Worm (Caenorhabditis elegans): ENCODE results near the gene C47E12.10.

ce11 chrIV:9969081-9969480 lies 3.5 kb upstream of the C47E12.10 start, which contains the start of the genes kin-5 and C47E12.11:
- no peak for TF ChIP-seq W03F9.2 (tag; optimal IDR thresholded peaks at IDR 0.05)
- TF ChIP-seq him-1 (tag; optimal IDR thresholded peaks at IDR 0.05) = no peak
- TF ChIP-seq dao-5 (tag; optimal IDR thresholded peaks at IDR 0.05) = no peak

Data from whole organism, L4/young adult.